Worm (Caenorhabditis elegans): Measurements from ENCODE around the gene F46B6.6.

F46B6.6 gene

ce11 chrV:9786721-9787131, at the start of gene F46B6.6:
TSS of gene F46B6.6 (minus strand) at chrV:9786868.
- TF ChIP-seq madf-5 (GFP tag; IDR thresholded peaks at IDR 0.05) (no peak), ztf-7 (tag; optimal IDR thresholded peaks at IDR 0.05) (no peak), pqm-1 (tag; optimal IDR thresholded peaks at IDR 0.05) (no peak), ama-1 (optimal IDR thresholded peaks at IDR 0.05) (peak; percentile 88), nhr-76 (tag; optimal IDR thresholded peaks at IDR 0.05) (no peak), ctbp-1 (GFP tag; IDR thresholded peaks at IDR 0.05) (no peak), F10B5.3 (tag; optimal IDR thresholded peaks at IDR 0.05) (no peak), egl-43 (GFP tag; IDR thresholded peaks at IDR 0.05) (no peak), lsy-2 (tag; optimal IDR thresholded peaks at IDR 0.05) (peak in 1 of 2 experiments; percentile 30), mdl-1 (tag; optimal IDR thresholded peaks at IDR 0.05) (no peak), ceh-82 (tag; optimal IDR thresholded peaks at IDR 0.05) (no peak), Y5F2A.4 (GFP tag; optimal IDR thresholded peaks at IDR 0.05) (peak; percentile 36), unc-39 (tag; optimal IDR thresholded peaks at IDR 0.05) (no peak), dmd-8 (GFP tag; IDR thresholded peaks at IDR 0.05) (no peak), php-3 (GFP tag; IDR thresholded peaks at IDR 0.05) (0 out of 2 replicates have a peak, but pooled peaks have one; percentile 8), hlh-11 (tag; optimal IDR thresholded peaks at IDR 0.05) (peak; percentile 22), ztf-11 (tag; optimal IDR thresholded peaks at IDR 0.05) (no peak), lin-15B (tag; optimal IDR thresholded peaks at IDR 0.05) (no peak), D1046.2 (GFP tag; IDR thresholded peaks at IDR 0.05) (no peak), tra-1 (GFP tag; IDR thresholded peaks at IDR 0.05) (no peak), nhr-11 (tag; optimal IDR thresholded peaks at IDR 0.05) (no peak), Y75B8A.6 (GFP tag; IDR thresholded peaks at IDR 0.05) (no peak), ceh-20 (GFP tag; IDR thresholded peaks at IDR 0.05) (no peak), nhr-41 (GFP tag; IDR thresholded peaks at IDR 0.05) (no peak), unc-130 (GFP tag; optimal IDR thresholded peaks at IDR 0.05) (peak; percentile 10), arid-1 (GFP tag; conservative IDR thresholded peaks at IDR 0.05) (0 out of 2 replicates have a peak, but pooled peaks have one; percentile 21), F37D6.2 (tag; optimal IDR thresholded peaks at IDR 0.05) (no peak), mes-2 (tag; optimal IDR thresholded peaks at IDR 0.05; ENCODE audit: poor library complexity, severe bottlenecking) (peak; percentile 19), spr-3 (GFP tag; optimal IDR thresholded peaks at IDR 0.05) (peak; percentile 24), ZK337.2 (GFP tag; IDR thresholded peaks at IDR 0.05) (no peak), hmg-1.1 (GFP tag; IDR thresholded peaks at IDR 0.05) (no peak), zfp-2 (tag; optimal IDR thresholded peaks at IDR 0.05) (no peak), nhr-77 (tag; optimal IDR thresholded peaks at IDR 0.05) (no peak), madf-9 (GFP tag; conservative IDR thresholded peaks at IDR 0.05) (no peak), ZK546.5 (tag; optimal IDR thresholded peaks at IDR 0.05) (no peak), daf-12 (tag; optimal IDR thresholded peaks at IDR 0.05) (no peak), daf-19 (GFP tag; conservative IDR thresholded peaks at IDR 0.05) (no peak), zfp-3 (GFP tag; conservative IDR thresholded peaks at IDR 0.05) (0 out of 2 replicates have a peak, but pooled peaks have one; percentile 10), nhr-111 (GFP tag; optimal IDR thresholded peaks at IDR 0.05) (peak; percentile 0), lin-13 (GFP tag; optimal IDR thresholded peaks at IDR 0.05) (no peak), fkh-10 (GFP tag; optimal IDR thresholded peaks at IDR 0.05) (no peak), aly-2 (tag; optimal IDR thresholded peaks at IDR 0.05) (no peak), nhr-42 (GFP tag; IDR thresholded peaks at IDR 0.05) (no peak), unc-62 (GFP tag; optimal IDR thresholded peaks at IDR 0.05 in 1 of 2) (peak in 1 of 2 experiments; percentile 49), unc-62 (tag; optimal IDR thresholded peaks at IDR 0.05) (no peak), skn-1 (tag; optimal IDR thresholded peaks at IDR 0.05) (no peak), attf-4 (tag; optimal IDR thresholded peaks at IDR 0.05) (no peak), hlh-30 (tag; optimal IDR thresholded peaks at IDR 0.05; ENCODE audit: insufficient read depth) (no peak), fos-1 (tag; optimal IDR thresholded peaks at IDR 0.05) (no peak), F49E8.2 (tag; optimal IDR thresholded peaks at IDR 0.05; ENCODE audit: borderline replicate concordance) (no peak), dve-1 (tag; optimal IDR thresholded peaks at IDR 0.05; ENCODE audit: insufficient read depth) (peak; percentile 3), ceh-32 (tag; optimal IDR thresholded peaks at IDR 0.05; ENCODE audit: poor library complexity) (no peak)
